Worm (Caenorhabditis elegans) whole organism, L2 larva: ENCODE results near the gene F58E1.13.

Experiments used
- R02D3.7 ChIP-seq: fragments of 150-350 bp; optimal IDR thresholded peaks from 2 replicates; lab custom pipeline; 2014; ENCODE audit warnings: missing biosample characterization, missing genetic modification characterization
- alr-1 ChIP-seq: fragments of 150-350 bp; optimal IDR thresholded peaks from 2 replicates; lab custom pipeline; 2014; ENCODE audit warnings: missing biosample characterization, missing genetic modification characterization
- ama-1 ChIP-seq: fragments of 150-350 bp; optimal IDR thresholded peaks from 2 replicates; lab custom pipeline; 2018; ENCODE audit warnings: inconsistent platforms
- blmp-1 ChIP-seq: sonication (generic microtip); optimal IDR thresholded peaks from 2 replicates; lab custom pipeline; 2017; ENCODE audit warnings: missing genetic modification characterization, mild to moderate bottlenecking, missing compliant biosample characterization, antibody characterized with exemption, moderate library complexity; ENCODE audit not compliant: insufficient read depth
- ceh-16 ChIP-seq: fragments of 150-350 bp; optimal IDR thresholded peaks from 2 replicates; lab custom pipeline; 2014; ENCODE audit warnings: missing biosample characterization, missing genetic modification characterization
- ceh-82 ChIP-seq: fragments of 150-350 bp; optimal IDR thresholded peaks from 2 replicates; lab custom pipeline; 2014; ENCODE audit warnings: missing biosample characterization, missing genetic modification characterization
- crh-2 ChIP-seq: sonication (generic microtip); optimal IDR thresholded peaks from 2 replicates; lab custom pipeline; 2017; ENCODE audit warnings: missing biosample characterization, missing genetic modification characterization
- dmd-4 ChIP-seq: sonication (generic microtip); optimal IDR thresholded peaks from 2 replicates; lab custom pipeline; 2017; ENCODE audit warnings: missing biosample characterization, missing genetic modification characterization
- egl-27 ChIP-seq: sonication (generic microtip); optimal IDR thresholded peaks from 3 replicates; lab custom pipeline; 2017; ENCODE audit warnings: missing biosample characterization, missing genetic modification reagents, missing genetic modification characterization
- fos-1 ChIP-seq: fragments of 150-350 bp; optimal IDR thresholded peaks from 2 replicates; lab custom pipeline; 2014; ENCODE audit warnings: missing biosample characterization, missing genetic modification characterization
- gmeb-1 ChIP-seq: fragments of 150-350 bp; optimal IDR thresholded peaks from 2 replicates; lab custom pipeline; 2014; ENCODE audit warnings: missing biosample characterization, missing genetic modification characterization
- lin-13 ChIP-seq: fragments of 150-350 bp; optimal IDR thresholded peaks from 2 replicates; lab custom pipeline; 2014; ENCODE audit warnings: missing biosample characterization, missing genetic modification reagents, missing genetic modification characterization
- lin-39 ChIP-seq: fragments of 150-350 bp; optimal IDR thresholded peaks from 2 replicates; lab custom pipeline; 2014; ENCODE audit warnings: missing biosample characterization, missing genetic modification reagents, missing genetic modification characterization
- lsy-2 ChIP-seq, 2 experiments: fragments of 150-350 bp in 1 of 2; sonication (generic microtip) in 1 of 2; optimal IDR thresholded peaks; 2 replicates each; lab custom pipeline; 2014 to 2017; ENCODE audit warnings: missing biosample characterization in 2 of 2, missing genetic modification characterization in 2 of 2
- mbf-1 ChIP-seq: sonication (generic microtip); optimal IDR thresholded peaks from 2 replicates; lab custom pipeline; 2017; ENCODE audit warnings: missing biosample characterization, missing genetic modification characterization
- nhr-10 ChIP-seq: sonication (generic microtip); optimal IDR thresholded peaks from 2 replicates; lab custom pipeline; 2017; ENCODE audit warnings: missing biosample characterization, missing genetic modification characterization
- nhr-11 ChIP-seq: fragments of 150-350 bp; optimal IDR thresholded peaks from 2 replicates; lab custom pipeline; 2014; ENCODE audit warnings: missing biosample characterization, missing genetic modification characterization
- nhr-12 ChIP-seq: fragments of 150-350 bp; optimal IDR thresholded peaks from 2 replicates; lab custom pipeline; 2014; ENCODE audit warnings: missing biosample characterization, missing genetic modification characterization
- nhr-129 ChIP-seq: fragments of 150-350 bp; optimal IDR thresholded peaks from 2 replicates; lab custom pipeline; 2014; ENCODE audit warnings: missing biosample characterization, missing genetic modification characterization
- nhr-21 ChIP-seq: fragments of 150-350 bp; optimal IDR thresholded peaks from 2 replicates; lab custom pipeline; 2014; ENCODE audit warnings: missing biosample characterization, missing genetic modification characterization
- nhr-23 ChIP-seq: fragments of 150-350 bp; optimal IDR thresholded peaks from 2 replicates; lab custom pipeline; 2014; ENCODE audit warnings: missing biosample characterization, missing genetic modification reagents, missing genetic modification characterization
- nhr-237 ChIP-seq: fragments of 150-350 bp; optimal IDR thresholded peaks from 2 replicates; lab custom pipeline; 2014; ENCODE audit warnings: missing biosample characterization, missing genetic modification characterization
- nhr-25 ChIP-seq: fragments of 150-350 bp; sonication (generic microtip); optimal IDR thresholded peaks from 3 replicates; lab custom pipeline; 2014; ENCODE audit warnings: missing biosample characterization, missing genetic modification characterization
- nhr-77 ChIP-seq: fragments of 150-350 bp; optimal IDR thresholded peaks from 2 replicates; lab custom pipeline; 2014; ENCODE audit warnings: missing biosample characterization, missing genetic modification characterization
- peb-1 ChIP-seq: fragments of 150-350 bp; optimal IDR thresholded peaks from 2 replicates; lab custom pipeline; 2014; ENCODE audit warnings: missing biosample characterization, missing genetic modification characterization
- skn-1 ChIP-seq: sonication (generic microtip); optimal IDR thresholded peaks from 2 replicates; lab custom pipeline; 2017; ENCODE audit warnings: missing biosample characterization, missing genetic modification characterization
- sma-3 ChIP-seq: sonication (generic microtip); optimal IDR thresholded peaks from 2 replicates; lab custom pipeline; 2016; ENCODE audit warnings: missing genetic modification reagents, missing genetic modification characterization, missing compliant biosample characterization
- sma-9 ChIP-seq, 2 experiments: fragments of 150-350 bp in 1 of 2; sonication (generic microtip) in 1 of 2; optimal IDR thresholded peaks; 2 replicates each; lab custom pipeline; 2014 to 2016; ENCODE audit warnings: missing genetic modification characterization in 2 of 2, mild to moderate bottlenecking in 1 of 2, missing biosample characterization in 1 of 2, missing compliant biosample characterization in 1 of 2, missing genetic modification reagents in 1 of 2, moderate library complexity in 1 of 2
- unc-39 ChIP-seq: fragments of 150-350 bp; optimal IDR thresholded peaks from 2 replicates; lab custom pipeline; 2014; ENCODE audit warnings: missing biosample characterization, missing genetic modification characterization
- unc-62 ChIP-seq: fragments of 150-350 bp; optimal IDR thresholded peaks from 2 replicates; lab custom pipeline; 2014; ENCODE audit warnings: missing biosample characterization, missing genetic modification reagents, missing genetic modification characterization
- zag-1 ChIP-seq: fragments of 150-350 bp; optimal IDR thresholded peaks from 2 replicates; lab custom pipeline; 2014; ENCODE audit warnings: missing biosample characterization, missing genetic modification characterization
- ztf-1 ChIP-seq: fragments of 200-800 bp; sonication (Bioruptor generic); conservative IDR thresholded peaks from 2 replicates; pipeline ENCODE4 v1.3.6; 2022; ENCODE audit warnings: missing genetic modification characterization, missing compliant biosample characterization

F58E1.13 gene

ce11 chrII:1654917-1655316 is 40.8 kb downstream of the F58E1.13 start, which contains the start of gene btb-12:
Gene btb-12, plus strand, starts transcription at chrII:1655217.
- TF ChIP-seq ama-1 (lab: Kevin White, UChicago) (no peak), lsy-2 (tag; optimal IDR thresholded peaks at IDR 0.05; lab: Kevin White, UChicago) (no peak), sma-3 (GFP tag; lab: Kevin White, UChicago) (no peak), dmd-4 (no peak), lin-13 (GFP tag; lab: Kevin White, UChicago) (no peak)

ce11 chrII:1653397-1653796 is 42.3 kb downstream of the F58E1.13 start, which contains the start of gene fbxb-15:
Gene fbxb-15, minus strand, starts transcription at chrII:1653497.
- TF ChIP-seq ceh-16 = no peak
- no peak for TF ChIP-seq nhr-77 (tag; lab: Kevin White, UChicago)
- TF ChIP-seq nhr-12 (tag; lab: Kevin White, UChicago) = no peak
- TF ChIP-seq peb-1 (tag; lab: Kevin White, UChicago) = no peak
- TF ChIP-seq ztf-1 (GFP tag; lab: Robert Waterston, UW) = no peak
- TF ChIP-seq nhr-129 (tag; lab: Kevin White, UChicago) = no peak
- TF ChIP-seq nhr-237 (tag; lab: Kevin White, UChicago) = no peak
- TF ChIP-seq lin-39 (tag; lab: Kevin White, UChicago) = no peak
- no peak for TF ChIP-seq blmp-1 (tag; lab: Kevin White, UChicago)
- TF ChIP-seq R02D3.7 (tag; lab: Kevin White, UChicago) = no peak
- TF ChIP-seq nhr-10 = no peak
- TF ChIP-seq zag-1 (tag; lab: Kevin White, UChicago) = no peak

- no peak for TF ChIP-seq egl-27
- no peak for TF ChIP-seq nhr-21
- TF ChIP-seq, all 48 proteins: peak for 0
Observed at ce11 chrII:1651804-1652203, 43.9 kb downstream of the F58E1.13 start, which contains the start of gene fbxb-16. Gene fbxb-16, minus strand, starts transcription at chrII:1651904.

ce11 chrII:1650502-1650901 is 45.2 kb downstream of the F58E1.13 start, which contains the start of gene fbxb-20:
Gene fbxb-20, minus strand, starts transcription at chrII:1650602.
- no peak for TF ChIP-seq nhr-11 (tag; lab: Kevin White, UChicago)
- no peak for TF ChIP-seq unc-62
- TF ChIP-seq nhr-23 (tag; lab: Kevin White, UChicago) = no peak

- TF ChIP-seq lin-39 (tag; lab: Kevin White, UChicago) (no peak), nhr-23 (tag; lab: Kevin White, UChicago) (no peak), dmd-4 (no peak)
Observed at ce11 chrII:1648768-1649167, 46.9 kb downstream of the F58E1.13 start, which contains the start of gene fbxb-21. Gene fbxb-21, minus strand, starts transcription at chrII:1648868.

- no peak for TF ChIP-seq sma-9 (GFP tag; optimal IDR thresholded peaks at IDR 0.05; lab: Kevin White, UChicago)
- TF ChIP-seq sma-9 (tag; optimal IDR thresholded peaks at IDR 0.05; lab: Kevin White, UChicago) = no peak
- no peak for TF ChIP-seq nhr-25 (tag; lab: Kevin White, UChicago)
Observed at ce11 chrII:1646199-1646598, 49.5 kb downstream of the F58E1.13 start, which contains the start of gene ZC204.17. Gene ZC204.17, minus strand, starts transcription at chrII:1646299.

- TF ChIP-seq alr-1 (tag; lab: Kevin White, UChicago) = no peak
- no peak for TF ChIP-seq lin-13 (GFP tag; lab: Kevin White, UChicago)
- TF ChIP-seq unc-39 (tag; lab: Kevin White, UChicago) = no peak
- no peak for TF ChIP-seq crh-2 (tag; lab: Kevin White, UChicago)
- TF ChIP-seq ceh-82 (tag; lab: Kevin White, UChicago) = no peak
- TF ChIP-seq mbf-1 (tag; lab: Kevin White, UChicago) = no peak
- no peak for TF ChIP-seq lsy-2 (tag; optimal IDR thresholded peaks at IDR 0.05; lab: Kevin White, UChicago)
- no peak for TF ChIP-seq ama-1 (lab: Kevin White, UChicago)
- no peak for TF ChIP-seq skn-1 (tag; lab: Kevin White, UChicago)
- TF ChIP-seq gmeb-1 (tag; lab: Kevin White, UChicago) = no peak
- no peak for TF ChIP-seq sma-9 (GFP tag; optimal IDR thresholded peaks at IDR 0.05; lab: Kevin White, UChicago)
- TF ChIP-seq sma-9 (tag; optimal IDR thresholded peaks at IDR 0.05; lab: Kevin White, UChicago) = no peak
- TF ChIP-seq nhr-11 (tag; lab: Kevin White, UChicago) = no peak
- TF ChIP-seq R02D3.7 (tag; lab: Kevin White, UChicago) = no peak
- no peak for TF ChIP-seq fos-1 (tag; lab: Kevin White, UChicago)
- TF ChIP-seq blmp-1 (tag; lab: Kevin White, UChicago) = no peak
Observed at ce11 chrII:1644777-1645348, 50.8 kb downstream of the F58E1.13 start, which contains the start of gene ZC204.6. Gene ZC204.6, minus strand, starts transcription at chrII:1644827.
